Worm (Caenorhabditis elegans) whole organism, late embryonic: Measurements from ENCODE around the gene Y7A5A.13.

Source experiments
- C08G9.2 ChIP-seq: sonication (generic microtip); optimal IDR thresholded peaks from 2 replicates; lab custom pipeline; 2016; ENCODE audit warnings: mild to moderate bottlenecking, missing genetic modification characterization, moderate library complexity, missing compliant biosample characterization
- C38D4.7 ChIP-seq: fragments of 200-800 bp; sonication (Bioruptor generic); optimal IDR thresholded peaks from 2 replicates; lab custom pipeline; 2018; ENCODE audit warnings: mild to moderate bottlenecking, missing genetic modification characterization, moderate library complexity, missing compliant biosample characterization
- F13H6.1 ChIP-seq: sonication (generic microtip); optimal IDR thresholded peaks from 2 replicates; lab custom pipeline; 2016; ENCODE audit warnings: missing genetic modification characterization, missing compliant biosample characterization
- K09A11.1 ChIP-seq: sonication (generic microtip); optimal IDR thresholded peaks from 2 replicates; lab custom pipeline; 2017; ENCODE audit warnings: antibody characterized with exemption, mild to moderate bottlenecking, missing genetic modification characterization, missing compliant biosample characterization; ENCODE audit not compliant: insufficient read depth
- T23F11.4 ChIP-seq: fragments of 200-800 bp; sonication (Bioruptor generic); optimal IDR thresholded peaks from 2 replicates; lab custom pipeline; 2018; ENCODE audit warnings: mild to moderate bottlenecking, missing genetic modification characterization, missing compliant biosample characterization
- Y22D7AL.16 ChIP-seq: sonication (generic microtip); optimal IDR thresholded peaks from 2 replicates; lab custom pipeline; 2016; ENCODE audit warnings: missing genetic modification characterization, missing compliant biosample characterization
- ahr-1 ChIP-seq: sonication (generic microtip); optimal IDR thresholded peaks from 2 replicates; lab custom pipeline; 2016; ENCODE audit warnings: missing genetic modification characterization, missing compliant biosample characterization
- ama-1 ChIP-seq: fragments of 150-350 bp; optimal IDR thresholded peaks from 2 replicates; lab custom pipeline; 2014
- ceh-18 ChIP-seq: sonication (generic microtip); optimal IDR thresholded peaks from 2 replicates; lab custom pipeline; 2016; ENCODE audit warnings: missing genetic modification characterization, missing compliant biosample characterization
- ceh-2 ChIP-seq: sonication (generic microtip); optimal IDR thresholded peaks from 2 replicates; lab custom pipeline; 2016; ENCODE audit warnings: missing genotype, missing genetic modification characterization, missing compliant biosample characterization
- ceh-22 ChIP-seq: sonication (generic microtip); optimal IDR thresholded peaks from 2 replicates; lab custom pipeline; 2017; ENCODE audit warnings: missing biosample characterization, missing genetic modification characterization
- ceh-24 ChIP-seq: sonication (generic microtip); optimal IDR thresholded peaks from 2 replicates; lab custom pipeline; 2016; ENCODE audit warnings: mild to moderate bottlenecking, missing genetic modification characterization, missing compliant biosample characterization
- ceh-45 ChIP-seq: fragments of 200-800 bp; sonication (Bioruptor generic); IDR thresholded peaks from 2 replicates; pipeline ENCODE4 v1.3.6; 2022; ENCODE audit warnings: missing genetic modification reagents, missing genetic modification characterization, missing compliant biosample characterization
- ceh-6 ChIP-seq: fragments of 200-800 bp; sonication (Bioruptor generic); optimal IDR thresholded peaks from 2 replicates; lab custom pipeline; 2018; ENCODE audit warnings: mild to moderate bottlenecking, missing genetic modification characterization, missing compliant biosample characterization
- ceh-9 ChIP-seq: sonication (generic microtip); optimal IDR thresholded peaks from 2 replicates; lab custom pipeline; 2016; ENCODE audit warnings: mild to moderate bottlenecking, missing genetic modification characterization, inconsistent platforms, missing compliant biosample characterization
- che-1 ChIP-seq: sonication (generic microtip); optimal IDR thresholded peaks from 2 replicates; lab custom pipeline; 2016; ENCODE audit warnings: mild to moderate bottlenecking, missing genetic modification characterization, missing compliant biosample characterization
- dmd-4 ChIP-seq: sonication (generic microtip); optimal IDR thresholded peaks from 2 replicates; lab custom pipeline; 2016; ENCODE audit warnings: borderline replicate concordance, missing genetic modification characterization, missing compliant biosample characterization
- dve-1 ChIP-seq: sonication (generic microtip); optimal IDR thresholded peaks from 2 replicates; lab custom pipeline; 2017; ENCODE audit warnings: antibody characterized with exemption, mild to moderate bottlenecking, missing genetic modification characterization, missing compliant biosample characterization
- elt-2 ChIP-seq: sonication (generic microtip); optimal IDR thresholded peaks from 2 replicates; lab custom pipeline; 2016; ENCODE audit warnings: missing genetic modification reagents, missing genetic modification characterization, missing compliant biosample characterization
- elt-4 ChIP-seq: sonication (generic microtip); optimal IDR thresholded peaks from 2 replicates; lab custom pipeline; 2016; ENCODE audit warnings: missing genetic modification characterization, missing compliant biosample characterization
- fax-1 ChIP-seq: sonication (generic microtip); optimal IDR thresholded peaks from 2 replicates; lab custom pipeline; 2016; ENCODE audit warnings: missing genotype, missing genetic modification characterization, missing compliant biosample characterization
- fkh-10 ChIP-seq: fragments of 150-350 bp; optimal IDR thresholded peaks from 2 replicates; lab custom pipeline; 2014; ENCODE audit warnings: missing biosample characterization, missing genetic modification reagents, missing genetic modification characterization
- fkh-6 ChIP-seq: sonication (generic microtip); optimal IDR thresholded peaks from 2 replicates; lab custom pipeline; 2016; ENCODE audit warnings: missing genetic modification characterization, missing compliant biosample characterization
- hlh-13 ChIP-seq: fragments of 200-800 bp; sonication (Bioruptor generic); optimal IDR thresholded peaks from 2 replicates; lab custom pipeline; 2018; ENCODE audit warnings: mild to moderate bottlenecking, missing genetic modification characterization, missing compliant biosample characterization
- hlh-15 ChIP-seq: sonication (generic microtip); optimal IDR thresholded peaks from 2 replicates; lab custom pipeline; 2016; ENCODE audit warnings: missing genetic modification characterization, missing compliant biosample characterization
- hlh-6 ChIP-seq: sonication (generic microtip); optimal IDR thresholded peaks from 2 replicates; lab custom pipeline; 2016; ENCODE audit warnings: missing genotype, missing genetic modification characterization, missing compliant biosample characterization
- lim-6 ChIP-seq: sonication (generic microtip); optimal IDR thresholded peaks from 2 replicates; lab custom pipeline; 2016; ENCODE audit warnings: missing genetic modification characterization, missing compliant biosample characterization
- lin-11 ChIP-seq: fragments of 200-800 bp; sonication (Bioruptor generic); optimal IDR thresholded peaks from 2 replicates; lab custom pipeline; 2018; ENCODE audit warnings: mild to moderate bottlenecking, missing genetic modification characterization, missing compliant biosample characterization
- mec-3 ChIP-seq: sonication (generic microtip); optimal IDR thresholded peaks from 2 replicates; lab custom pipeline; 2016; ENCODE audit warnings: borderline replicate concordance, missing genetic modification characterization, missing compliant biosample characterization
- nfya-1 ChIP-seq: sonication (generic microtip); optimal IDR thresholded peaks from 2 replicates; lab custom pipeline; 2017; ENCODE audit warnings: missing genetic modification characterization, mild to moderate bottlenecking, missing compliant biosample characterization, antibody characterized with exemption, moderate library complexity
- nhr-232 ChIP-seq: sonication (generic microtip); optimal IDR thresholded peaks from 2 replicates; lab custom pipeline; 2016; ENCODE audit warnings: missing genetic modification characterization, missing compliant biosample characterization
- npax-4 ChIP-seq: sonication (generic microtip); optimal IDR thresholded peaks from 2 replicates; lab custom pipeline; 2016; ENCODE audit warnings: missing genetic modification characterization, missing compliant biosample characterization
- pax-1 ChIP-seq: fragments of 150-350 bp; optimal IDR thresholded peaks from 2 replicates; lab custom pipeline; 2014; ENCODE audit warnings: missing biosample characterization, missing genetic modification characterization
- pha-2 ChIP-seq: sonication (generic microtip); optimal IDR thresholded peaks from 2 replicates; lab custom pipeline; 2017; ENCODE audit warnings: mild to moderate bottlenecking, missing genetic modification characterization, missing compliant biosample characterization
- pqm-1 ChIP-seq: sonication (generic microtip); optimal IDR thresholded peaks from 2 replicates; lab custom pipeline; 2016; ENCODE audit warnings: missing genetic modification characterization, missing compliant biosample characterization
- pros-1 ChIP-seq: fragments of 150-350 bp; optimal IDR thresholded peaks from 2 replicates; lab custom pipeline; 2014; ENCODE audit warnings: missing biosample characterization, missing genetic modification reagents, missing genetic modification characterization
- tbx-7 ChIP-seq: sonication (generic microtip); optimal IDR thresholded peaks from 2 replicates; lab custom pipeline; 2016; ENCODE audit warnings: missing genotype, missing genetic modification characterization, missing compliant biosample characterization
- ttx-3 ChIP-seq: sonication (generic microtip); optimal IDR thresholded peaks from 2 replicates; lab custom pipeline; 2016; ENCODE audit warnings: missing genetic modification reagents, missing genetic modification characterization, missing compliant biosample characterization

Gene Y7A5A.13

ce11 chrX:15766147-15766546, 7.5 kb upstream of the Y7A5A.13 start, which contains the start of gene bus-17:
Gene bus-17 (minus strand): TSS chrX:15766354.
- TF ChIP-seq che-1 (tag; lab: Kevin White, UChicago) (no peak), mec-3 (tag; lab: Kevin White, UChicago) (no peak), ama-1 (no peak), ahr-1 (tag; lab: Kevin White, UChicago) (no peak), tbx-7 (tag; lab: Kevin White, UChicago) (no peak), ttx-3 (no peak), ceh-22 (tag; lab: Kevin White, UChicago) (no peak), lim-6 (no peak), C08G9.2 (tag; lab: Kevin White, UChicago) (no peak), dve-1 (no peak)
- TF ChIP-seq, all 69 proteins: peak for 0

DNA sequence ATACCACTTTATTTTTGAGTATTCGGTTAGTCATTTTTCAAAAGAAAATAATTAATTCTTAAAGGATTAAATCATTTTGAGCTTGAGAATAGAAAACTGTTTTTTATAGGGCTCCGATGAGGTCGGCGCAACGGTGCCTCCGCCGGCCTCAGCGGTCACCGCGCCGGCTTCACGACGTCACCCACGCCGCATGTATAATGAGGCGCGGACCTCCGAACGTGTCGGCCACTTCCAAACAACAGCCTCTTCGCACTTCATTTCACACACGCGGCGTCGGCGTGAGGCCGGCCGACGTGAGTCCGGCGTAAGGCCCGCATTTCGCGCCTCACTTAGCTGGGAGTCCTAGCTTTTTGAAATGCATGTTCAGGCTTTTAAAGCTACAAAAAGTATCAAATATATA, 6.8 kb upstream of the Y7A5A.13 start:
- TF ChIP-seq elt-4 (tag; lab: Kevin White, UChicago) (no peak), hlh-15 (tag; lab: Kevin White, UChicago) (no peak), pqm-1 (tag; lab: Kevin White, UChicago) (no peak), nhr-232 (tag; lab: Kevin White, UChicago) (no peak), nfya-1 (tag; lab: Kevin White, UChicago) (no peak), ceh-18 (tag; lab: Kevin White, UChicago) (no peak), ceh-9 (no peak), lim-6 (no peak), fax-1 (tag; lab: Kevin White, UChicago) (no peak), ceh-6 (GFP tag; lab: Kevin White, UChicago) (no peak), ahr-1 (tag; lab: Kevin White, UChicago) (no peak), pros-1 (tag; lab: Kevin White, UChicago) (no peak), C38D4.7 (no peak), Y22D7AL.16 (tag; lab: Kevin White, UChicago) (no peak), ceh-2 (tag; lab: Kevin White, UChicago) (no peak)

DNA sequence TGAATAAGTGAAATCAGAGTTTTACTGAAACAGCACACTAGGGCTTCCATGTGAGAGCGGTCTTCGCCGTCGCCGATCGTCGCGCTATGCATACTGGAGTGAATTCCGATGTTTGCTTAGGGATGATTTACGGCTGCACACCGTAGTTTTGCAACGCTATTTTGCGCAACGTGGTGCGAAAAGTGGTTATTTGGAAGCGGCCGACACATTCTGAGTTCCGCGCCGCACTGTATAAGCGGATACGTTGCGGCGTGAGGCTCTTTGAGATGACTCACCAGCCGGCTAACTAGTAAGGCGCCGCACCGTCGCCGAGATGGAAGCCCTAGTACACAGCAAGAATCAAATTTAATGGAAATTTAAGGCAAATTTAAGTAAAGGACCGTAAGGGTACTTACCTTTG, 5.1 kb upstream of the Y7A5A.13 start:
- TF ChIP-seq tbx-7 (tag; lab: Kevin White, UChicago) = no peak
- no peak for TF ChIP-seq hlh-13 (GFP tag; lab: Kevin White, UChicago)
- no peak for TF ChIP-seq ceh-9
- TF ChIP-seq pha-2 (tag; lab: Kevin White, UChicago) = no peak
- no peak for TF ChIP-seq pax-1 (tag; lab: Kevin White, UChicago)
- no peak for TF ChIP-seq ceh-45 (GFP tag; lab: Robert Waterston, UW)
- no peak for TF ChIP-seq fax-1 (tag; lab: Kevin White, UChicago)
- no peak for TF ChIP-seq dmd-4 (tag; lab: Kevin White, UChicago)
- TF ChIP-seq fkh-6 (tag; lab: Kevin White, UChicago) = no peak

- no peak for TF ChIP-seq fkh-10 (GFP tag; lab: Kevin White, UChicago)
- TF ChIP-seq elt-2 = peak; percentile 4
Observed at ce11 chrX:15769895-15770559, 3.6 kb upstream of the Y7A5A.13 start.

- no peak for TF ChIP-seq lin-11 (tag; lab: Kevin White, UChicago)
- TF ChIP-seq npax-4 (tag; lab: Kevin White, UChicago) = no peak
- TF ChIP-seq lim-6 = no peak
- no peak for TF ChIP-seq ceh-24 (tag; lab: Kevin White, UChicago)
- TF ChIP-seq hlh-6 (tag; lab: Kevin White, UChicago) = no peak
- TF ChIP-seq F13H6.1 (tag; lab: Kevin White, UChicago) = no peak
- no peak for TF ChIP-seq T23F11.4
- no peak for TF ChIP-seq K09A11.1 (tag; lab: Kevin White, UChicago)
- TF ChIP-seq, all 69 proteins: peak for 0
Observed at ce11 chrX:15770787-15771186, 2.9 kb upstream of the Y7A5A.13 start.
